Fruit fly (Drosophila melanogaster) whole organism, embryonic: Measurements from ENCODE around the gene CG15356.
A peak's percentile ranks its signal among the peaks of the same experiment; 100 is the strongest.

Experiments used
- ATbp ChIP-seq: fragments of 200-800 bp; sonication (Bioruptor generic); optimal IDR thresholded peaks from 2 replicates; lab custom pipeline; 2017; ENCODE audit warnings: missing biosample characterization, mild to moderate bottlenecking, missing genetic modification characterization, missing genetic modification reagents
- Adf1 ChIP-seq: fragments of 200-800 bp; sonication (Bioruptor generic); IDR thresholded peaks from 2 replicates; pipeline ENCODE4 v1.3.6; 2022; ENCODE audit warnings: missing biosample characterization, missing genetic modification characterization
- Atf3 ChIP-seq: fragments of 200-800 bp; sonication (Bioruptor generic); optimal IDR thresholded peaks from 3 replicates; lab custom pipeline; 2016; ENCODE audit warnings: missing biosample characterization, missing genetic modification characterization
- BEAF-32 ChIP-seq: fragments of 200-800 bp; sonication (Bioruptor generic); optimal IDR thresholded peaks from 3 replicates; lab custom pipeline; 2017; ENCODE audit warnings: missing biosample characterization, missing genetic modification characterization, mild to moderate bottlenecking, moderate library complexity, missing genetic modification reagents
- CG10267 ChIP-seq: fragments of 200-800 bp; sonication (Bioruptor generic); optimal IDR thresholded peaks from 2 replicates; lab custom pipeline; 2018; ENCODE audit warnings: missing biosample characterization, mild to moderate bottlenecking, missing genetic modification characterization, moderate library complexity
- CG12659 ChIP-seq: fragments of 200-800 bp; sonication (Bioruptor generic); optimal IDR thresholded peaks from 3 replicates; lab custom pipeline; 2017; ENCODE audit warnings: mild to moderate bottlenecking, missing biosample characterization, missing genetic modification reagents, missing genetic modification characterization
- CG13287 ChIP-seq: fragments of 200-800 bp; sonication (Bioruptor generic); IDR thresholded peaks from 2 replicates; pipeline ENCODE4 v1.3.6; 2022; ENCODE audit warnings: missing biosample characterization, missing genetic modification characterization; ENCODE audit not compliant: partially characterized antibody
- CG15514 ChIP-seq: fragments of 200-800 bp; sonication (Bioruptor generic); optimal IDR thresholded peaks from 3 replicates; lab custom pipeline; 2017; ENCODE audit warnings: missing biosample characterization, missing genetic modification characterization, mild to moderate bottlenecking, moderate library complexity, missing genetic modification reagents
- CG16863 ChIP-seq: fragments of 200-800 bp; sonication (Bioruptor generic); optimal IDR thresholded peaks from 3 replicates; lab custom pipeline; 2016; ENCODE audit warnings: missing biosample characterization, missing genetic modification characterization
- CG17385 ChIP-seq: fragments of 200-800 bp; sonication (Bioruptor generic); optimal IDR thresholded peaks from 3 replicates; lab custom pipeline; 2018; ENCODE audit warnings: missing biosample characterization, mild to moderate bottlenecking, missing genetic modification characterization
- CG2120 ChIP-seq: fragments of 200-800 bp; sonication (Bioruptor generic); optimal IDR thresholded peaks from 3 replicates; lab custom pipeline; 2016; ENCODE audit warnings: missing biosample characterization, missing genetic modification characterization
- CG3163 ChIP-seq: fragments of 200-800 bp; sonication (Bioruptor generic); optimal IDR thresholded peaks from 3 replicates; lab custom pipeline; 2016; ENCODE audit warnings: missing biosample characterization, missing genetic modification characterization
- CG34422 ChIP-seq: fragments of 200-800 bp; sonication (Bioruptor generic); IDR thresholded peaks from 3 replicates; pipeline ENCODE4 v1.3.6; 2022; ENCODE audit warnings: missing biosample characterization, missing genetic modification characterization
- CG42726 ChIP-seq: fragments of 200-800 bp; sonication (Bioruptor generic); IDR thresholded peaks from 2 replicates; pipeline ENCODE4 v1.3.6; 2022; ENCODE audit warnings: missing biosample characterization, missing genetic modification characterization; ENCODE audit not compliant: partially characterized antibody
- CG8944 ChIP-seq: fragments of 200-800 bp; sonication (Bioruptor generic); optimal IDR thresholded peaks from 3 replicates; lab custom pipeline; 2016; ENCODE audit warnings: missing biosample characterization, missing genetic modification characterization
- CG9437 ChIP-seq: fragments of 200-800 bp; sonication (Bioruptor generic); optimal IDR thresholded peaks from 2 replicates; lab custom pipeline; 2018; ENCODE audit warnings: missing biosample characterization, mild to moderate bottlenecking, missing genetic modification characterization
- CG9932 ChIP-seq: fragments of 200-800 bp; sonication (Bioruptor generic); IDR thresholded peaks from 2 replicates; pipeline ENCODE4 v1.3.6; 2022; ENCODE audit warnings: missing biosample characterization, missing genetic modification characterization
- CTCF ChIP-seq: fragments of 200-800 bp; sonication (Bioruptor generic); optimal IDR thresholded peaks from 2 replicates; lab custom pipeline; 2017; ENCODE audit warnings: missing biosample characterization, mild to moderate bottlenecking, missing genetic modification characterization, moderate library complexity
- Dll ChIP-seq: fragments of 200-800 bp; sonication (Bioruptor generic); IDR thresholded peaks from 4 replicates; pipeline ENCODE4 v1.3.6; 2022; ENCODE audit warnings: missing biosample characterization, missing genetic modification characterization; ENCODE audit not compliant: partially characterized antibody
- E2f2 ChIP-seq: fragments of 200-800 bp; sonication (Bioruptor generic); IDR thresholded peaks from 2 replicates; pipeline ENCODE4 v1.3.6; 2022; ENCODE audit warnings: missing biosample characterization, missing genetic modification characterization
- Ets97D ChIP-seq: fragments of 200-800 bp; sonication (Bioruptor generic); optimal IDR thresholded peaks from 3 replicates; lab custom pipeline; 2016; ENCODE audit warnings: missing biosample characterization, missing genetic modification characterization
- Hr78 ChIP-seq, 2 experiments: fragments of 200-800 bp in 1 of 2; fragments of >200 bp in 1 of 2; sonication (Bioruptor generic) in 1 of 2; optimal IDR thresholded peaks; 2 replicates each; lab custom pipeline; 2017 to 2019; ENCODE audit warnings: missing biosample characterization in 2 of 2, missing genetic modification characterization in 2 of 2, mild to moderate bottlenecking in 1 of 2, moderate library complexity in 1 of 2
- MESR4 ChIP-seq: fragments of 200-800 bp; sonication (Bioruptor generic); optimal IDR thresholded peaks from 2 replicates; lab custom pipeline; 2018; ENCODE audit warnings: missing biosample characterization, mild to moderate bottlenecking, missing genetic modification characterization, moderate library complexity
- Myb ChIP-seq: fragments of 200-800 bp; sonication (Bioruptor generic); optimal IDR thresholded peaks from 2 replicates; lab custom pipeline; 2016; ENCODE audit warnings: missing biosample characterization, missing genetic modification characterization
- NC2β ChIP-seq: fragments of 200-800 bp; sonication (Bioruptor generic); optimal IDR thresholded peaks from 2 replicates; lab custom pipeline; 2016; ENCODE audit warnings: missing biosample characterization, missing genetic modification characterization
- Nf-YC ChIP-seq: fragments of 200-800 bp; optimal IDR thresholded peaks from 3 replicates; lab custom pipeline; 2019; ENCODE audit warnings: missing biosample characterization, mild to moderate bottlenecking, missing genetic modification characterization, moderate library complexity
- Sry-δ ChIP-seq: fragments of 200-800 bp; sonication (Bioruptor generic); optimal IDR thresholded peaks from 2 replicates; lab custom pipeline; 2016; ENCODE audit warnings: missing biosample characterization, missing genetic modification characterization
- ftz-f1 ChIP-seq: fragments of 200-800 bp; sonication (Bioruptor generic); optimal IDR thresholded peaks from 2 replicates; lab custom pipeline; 2016; ENCODE audit warnings: missing biosample characterization, missing genetic modification characterization
- grn ChIP-seq: fragments of 200-800 bp; sonication (Bioruptor generic); optimal IDR thresholded peaks from 3 replicates; lab custom pipeline; 2017; ENCODE audit warnings: missing biosample characterization, missing genetic modification characterization
- gro ChIP-seq: fragments of 200-800 bp; sonication (Bioruptor generic); optimal IDR thresholded peaks from 2 replicates; lab custom pipeline; 2016; ENCODE audit warnings: missing biosample characterization, missing genetic modification characterization
- gsb ChIP-seq: fragments of 200-800 bp; sonication (Bioruptor generic); IDR thresholded peaks from 2 replicates; pipeline ENCODE4 v1.3.6; 2022; ENCODE audit warnings: missing biosample characterization, missing genetic modification characterization
- hbn ChIP-seq: fragments of 200-800 bp; sonication (Bioruptor generic); IDR thresholded peaks from 2 replicates; pipeline ENCODE4 v1.3.6; 2022; ENCODE audit warnings: missing biosample characterization, missing genetic modification characterization; ENCODE audit not compliant: partially characterized antibody
- inv ChIP-seq: fragments of 200-800 bp; sonication (Bioruptor generic); IDR thresholded peaks from 2 replicates; pipeline ENCODE4 v1.3.6; 2022; ENCODE audit warnings: missing biosample characterization, missing genetic modification characterization; ENCODE audit not compliant: partially characterized antibody
- jumu ChIP-seq: fragments of 200-800 bp; sonication (Bioruptor generic); optimal IDR thresholded peaks from 3 replicates; lab custom pipeline; 2016; ENCODE audit warnings: missing biosample characterization, missing genetic modification characterization
- kah ChIP-seq: fragments of 200-800 bp; sonication (Bioruptor generic); optimal IDR thresholded peaks from 2 replicates; lab custom pipeline; 2018; ENCODE audit warnings: missing biosample characterization, mild to moderate bottlenecking, missing genetic modification characterization
- knrl ChIP-seq: fragments of 200-800 bp; sonication (Bioruptor generic); IDR thresholded peaks from 3 replicates; pipeline ENCODE4 v1.3.6; 2022; ENCODE audit warnings: missing biosample characterization, missing genetic modification characterization; ENCODE audit not compliant: partially characterized antibody
- lilli ChIP-seq: fragments of 200-800 bp; sonication (Bioruptor generic); optimal IDR thresholded peaks from 3 replicates; lab custom pipeline; 2016; ENCODE audit warnings: missing biosample characterization, missing genetic modification characterization
- luna ChIP-seq: fragments of 200-800 bp; sonication (Bioruptor generic); optimal IDR thresholded peaks from 2 replicates; lab custom pipeline; 2016; ENCODE audit warnings: missing biosample characterization, missing genetic modification characterization
- nerfin-1 ChIP-seq: fragments of 200-800 bp; sonication (Bioruptor generic); optimal IDR thresholded peaks from 3 replicates; lab custom pipeline; 2019; ENCODE audit warnings: missing biosample characterization, mild to moderate bottlenecking, missing genetic modification characterization, moderate library complexity
- onecut ChIP-seq: fragments of 200-800 bp; sonication (Bioruptor generic); IDR thresholded peaks from 2 replicates; pipeline ENCODE4 v1.3.6; 2022; ENCODE audit warnings: missing biosample characterization, missing genetic modification characterization
- pzg ChIP-seq: fragments of 200-800 bp; sonication (Bioruptor generic); optimal IDR thresholded peaks from 3 replicates; lab custom pipeline; 2018; ENCODE audit warnings: missing biosample characterization, mild to moderate bottlenecking, missing genetic modification characterization, moderate library complexity
- schlank ChIP-seq: fragments of 200-800 bp; sonication (Bioruptor generic); optimal IDR thresholded peaks from 2 replicates; lab custom pipeline; 2018; ENCODE audit warnings: missing biosample characterization, mild to moderate bottlenecking, missing genetic modification characterization
- sens ChIP-seq: fragments of 200-800 bp; sonication (Bioruptor generic); peaks from one replicate; lab custom pipeline; 2016; ENCODE audit warnings: missing biosample characterization, missing genetic modification characterization
- seq ChIP-seq: fragments of 200-800 bp; sonication (Bioruptor generic); IDR thresholded peaks from 2 replicates; pipeline ENCODE4 v1.3.6; 2022; ENCODE audit warnings: missing biosample characterization, missing genetic modification characterization
- sna ChIP-seq: fragments of 200-800 bp; sonication (Bioruptor generic); IDR thresholded peaks from 2 replicates; pipeline ENCODE4 v1.3.6; 2022; ENCODE audit warnings: missing biosample characterization, missing genetic modification characterization; ENCODE audit not compliant: partially characterized antibody
- trem ChIP-seq: fragments of 200-800 bp; optimal IDR thresholded peaks from 3 replicates; lab custom pipeline; 2019; ENCODE audit warnings: missing biosample characterization, mild to moderate bottlenecking, missing genetic modification characterization, moderate library complexity
- unc-4 ChIP-seq: fragments of 200-800 bp; sonication (Bioruptor generic); IDR thresholded peaks from 2 replicates; pipeline ENCODE4 v1.3.6; 2022; ENCODE audit warnings: missing biosample characterization, missing genetic modification characterization; ENCODE audit not compliant: partially characterized antibody
- vnd ChIP-seq: fragments of 200-800 bp; sonication (Bioruptor generic); IDR thresholded peaks from 3 replicates; pipeline ENCODE4 v1.3.6; 2022; ENCODE audit warnings: missing biosample characterization, missing genetic modification characterization; ENCODE audit not compliant: partially characterized antibody
- yki ChIP-seq: fragments of >200 bp; optimal IDR thresholded peaks from 3 replicates; lab custom pipeline; 2018

CG15356 gene

DNA sequence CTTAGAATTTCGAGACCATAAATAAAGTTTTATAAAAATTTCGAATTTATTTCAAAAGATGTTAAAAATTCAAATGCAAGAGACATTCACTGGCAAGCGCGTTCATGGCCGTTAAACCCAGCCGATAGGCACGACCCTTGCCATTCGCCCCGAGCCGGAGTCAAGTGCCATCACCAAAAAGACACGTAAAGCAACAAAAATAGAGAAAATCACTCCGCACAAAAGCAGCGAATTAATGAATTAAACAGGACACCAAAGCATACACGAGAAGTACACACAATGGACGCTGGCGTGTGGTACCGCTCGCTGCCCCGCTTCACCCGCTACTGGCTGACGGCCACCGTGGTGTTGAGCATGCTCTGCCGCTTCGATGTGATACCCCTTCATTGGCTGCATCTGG, 6.6 kb downstream of the CG15356 start, which contains the start of gene Der-1 (continued):
- TF ChIP-seq Atf3 (GFP tag; lab: Kevin White, UChicago) (peak; percentile 37), Sry-δ (GFP tag; lab: Kevin White, UChicago) (peak; percentile 95), vnd (peak; percentile 86), CG13287 (GFP tag; lab: Robert Waterston, UW) (peak; percentile 95), Dll (peak; percentile 92), CG15514 (GFP tag; lab: Kevin White, UChicago) (peak; percentile 43), inv (GFP tag; lab: Robert Waterston, UW) (peak; percentile 91), pzg (GFP tag; lab: Kevin White, UChicago) (peak; percentile 80), kah (GFP tag; lab: Kevin White, UChicago) (no peak), NC2β (GFP tag; lab: Kevin White, UChicago) (peak; percentile 34), lilli (GFP tag; lab: Kevin White, UChicago) (peak; percentile 7), CG34422 (GFP tag; lab: Robert Waterston, UW) (peak; percentile 75; the same call in 2 of the 3 replicates), CG42726 (GFP tag; lab: Robert Waterston, UW) (peak; percentile 93), CG9437 (GFP tag; lab: Kevin White, UChicago) (peak; percentile 70), CG12659 (GFP tag; lab: Kevin White, UChicago) (peak; percentile 20), Myb (GFP tag; lab: Kevin White, UChicago) (peak; percentile 98), unc-4 (peak; percentile 87), MESR4 (GFP tag; lab: Kevin White, UChicago) (peak; percentile 96), CG2120 (GFP tag; lab: Kevin White, UChicago) (peak; percentile 52), Nf-YC (tag; lab: Kevin White, UChicago) (peak; percentile 43), hbn (peak; percentile 93), trem (tag; lab: Kevin White, UChicago) (peak; percentile 18), jumu (GFP tag; lab: Kevin White, UChicago) (no peak), ATbp (GFP tag; lab: Kevin White, UChicago) (no peak), CG9932 (GFP tag; lab: Robert Waterston, UW) (peak; percentile 51), Ets97D (GFP tag; lab: Kevin White, UChicago) (peak; percentile 60), BEAF-32 (GFP tag; lab: Kevin White, UChicago) (peak; percentile 92), sens (GFP tag; lab: Kevin White, UChicago) (peak; percentile 77), sna (GFP tag; lab: Robert Waterston, UW) (peak; percentile 78), CG10267 (tag; lab: Kevin White, UChicago) (peak; percentile 20), E2f2 (peak; percentile 76), yki (lab: Kevin White, UChicago) (peak; percentile 38), CG16863 (GFP tag; lab: Kevin White, UChicago) (no peak)

DNA sequence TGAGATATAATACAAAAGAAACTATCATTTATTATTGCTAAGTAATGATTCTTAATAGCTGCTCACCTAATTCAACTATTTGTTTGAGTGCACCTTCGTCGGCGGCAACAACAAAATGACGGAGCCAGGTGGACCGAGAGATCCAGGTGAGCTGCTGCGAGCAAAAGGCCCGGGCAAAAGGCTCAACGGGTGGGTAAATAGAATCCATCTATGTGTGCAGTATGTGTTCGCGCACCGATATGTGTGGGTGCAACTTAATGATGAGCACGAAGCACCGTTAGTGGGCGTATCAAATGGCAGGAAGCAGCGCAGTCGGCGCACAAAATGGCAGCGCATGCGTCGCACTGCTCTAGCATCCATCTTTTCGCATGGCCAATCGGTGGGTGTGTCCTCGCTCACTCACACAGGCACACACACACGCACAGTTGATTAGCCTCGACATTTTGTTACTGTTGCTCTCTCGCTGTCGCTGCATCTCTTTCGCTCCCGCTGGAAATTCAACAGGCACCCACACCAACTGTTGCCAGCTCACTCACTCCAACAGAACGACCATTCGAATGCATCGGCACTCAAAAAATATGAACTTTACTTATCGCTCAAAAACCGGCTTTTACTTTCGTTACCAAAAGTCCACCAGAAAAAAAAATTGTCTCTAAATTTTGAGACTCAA, 8.0 kb downstream of the CG15356 start:
- TF ChIP-seq CG8944, result no peak
- no peak for TF ChIP-seq luna (GFP tag; lab: Kevin White, UChicago)
- peak; percentile 88 for TF ChIP-seq nerfin-1 (tag; lab: Kevin White, UChicago)
- TF ChIP-seq seq (GFP tag; lab: Robert Waterston, UW), result peak; percentile 64; the same call in 1 of the 2 replicates
- TF ChIP-seq Dll, result 0 out of 4 replicates have a peak, but pooled peaks have one; percentile 30
- TF ChIP-seq gro (GFP tag; lab: Kevin White, UChicago), result no peak
- TF ChIP-seq Adf1 (GFP tag; lab: Robert Waterston, UW), result peak; percentile 95
- no peak for TF ChIP-seq schlank (tag; lab: Kevin White, UChicago)
- peak; percentile 95 for TF ChIP-seq ftz-f1
- TF ChIP-seq CTCF (GFP tag; lab: Kevin White, UChicago), result no peak
- TF ChIP-seq gsb (GFP tag; lab: Robert Waterston, UW), result no peak
- TF ChIP-seq knrl (GFP tag; lab: Robert Waterston, UW), result peak; percentile 28; the same call in 1 of the 3 replicates
- TF ChIP-seq CG17385 (GFP tag; lab: Kevin White, UChicago), result no peak
- peak; percentile 65 for TF ChIP-seq sens (GFP tag; lab: Kevin White, UChicago)
- TF ChIP-seq grn (GFP tag; lab: Kevin White, UChicago), result no peak
- TF ChIP-seq Hr78 (GFP tag; optimal IDR thresholded peaks at IDR 0.05; lab: Kevin White, UChicago), result peak in 1 of 2 experiments; percentile 15
- no peak for TF ChIP-seq CG3163 (GFP tag; lab: Kevin White, UChicago)
- TF ChIP-seq onecut (GFP tag; lab: Robert Waterston, UW), result no peak
